Worm (Caenorhabditis elegans): ENCODE measurements around the gene clec-124.

ce11 chrII:3221730-3222129, 27.8 kb upstream of the clec-124 start, which contains the start of gene ZC239.14:
- no peak for TF ChIP-seq unc-42 (tag; optimal IDR thresholded peaks at IDR 0.05)
- TF ChIP-seq elt-2 (tag; optimal IDR thresholded peaks at IDR 0.05) = no peak
- TF ChIP-seq eyg-1 (tag; optimal IDR thresholded peaks at IDR 0.05) = no peak
- TF ChIP-seq K02D7.2 (tag; optimal IDR thresholded peaks at IDR 0.05) = no peak
- TF ChIP-seq fkh-10 (GFP tag; optimal IDR thresholded peaks at IDR 0.05) = no peak
- TF ChIP-seq unc-55 (GFP tag; optimal IDR thresholded peaks at IDR 0.05) = no peak
- TF ChIP-seq pha-4 (tag; optimal IDR thresholded peaks at IDR 0.05) = no peak
- no peak for TF ChIP-seq ama-1 (optimal IDR thresholded peaks at IDR 0.05)
- TF ChIP-seq fax-1 (tag; optimal IDR thresholded peaks at IDR 0.05) = no peak
